Worm (Caenorhabditis elegans): ENCODE results near the gene Y41D4A.3.

Y41D4A.3 gene

ce11 chrIV:1745453-1746051, 8.0 kb upstream of the Y41D4A.3 start, which contains the start of the genes Y41D4A.6 and Y41D4A.4 (continued):
- no peak for TF ChIP-seq ama-1 (optimal IDR thresholded peaks at IDR 0.05)
- peak in 2 of 6 experiments; percentile 32 to 52 for TF ChIP-seq elt-3 (tag; optimal IDR thresholded peaks at IDR 0.05)
- TF ChIP-seq ceh-88 (GFP tag; IDR thresholded peaks at IDR 0.05) = peak; percentile 73; the same call in 1 of the 2 replicates
- peak; percentile 45 for TF ChIP-seq Y116A8C.19 (tag; optimal IDR thresholded peaks at IDR 0.05; ENCODE audit: borderline replicate concordance)
- TF ChIP-seq ceh-8 (GFP tag; optimal IDR thresholded peaks at IDR 0.05) = no peak
- no peak for TF ChIP-seq pqm-1 (tag; optimal IDR thresholded peaks at IDR 0.05)
- TF ChIP-seq sup-37 (GFP tag; optimal IDR thresholded peaks at IDR 0.05) = no peak
- peak; percentile 91 for TF ChIP-seq nhr-47 (tag; optimal IDR thresholded peaks at IDR 0.05)
- peak; percentile 90 for TF ChIP-seq xbp-1 (tag; optimal IDR thresholded peaks at IDR 0.05)
- peak; percentile 73 to 87 (median 85) for TF ChIP-seq ceh-82 (tag; optimal IDR thresholded peaks at IDR 0.05)
- no peak for TF ChIP-seq ztf-4 (tag; optimal IDR thresholded peaks at IDR 0.05)
- TF ChIP-seq sox-4 (tag; optimal IDR thresholded peaks at IDR 0.05) = peak; percentile 78
- peak; percentile 92 for TF ChIP-seq lin-14 (GFP tag; optimal IDR thresholded peaks at IDR 0.05)
- peak; percentile 85 for TF ChIP-seq lin-13 (GFP tag; optimal IDR thresholded peaks at IDR 0.05)
- TF ChIP-seq sptf-1 (tag; optimal IDR thresholded peaks at IDR 0.05) = no peak
- TF ChIP-seq nhr-90 (tag; optimal IDR thresholded peaks at IDR 0.05; ENCODE audit: poor library complexity) = peak; percentile 87
- no peak for TF ChIP-seq efl-3 (GFP tag; optimal IDR thresholded peaks at IDR 0.05)
- peak; percentile 71 to 78 (median 75) for TF ChIP-seq dpl-1 (GFP tag; optimal IDR thresholded peaks at IDR 0.05)
- TF ChIP-seq lsy-2 (tag; optimal IDR thresholded peaks at IDR 0.05) = peak; percentile 71 to 86
- TF ChIP-seq fkh-10 (GFP tag; optimal IDR thresholded peaks at IDR 0.05) = peak; percentile 37
- TF ChIP-seq skn-1 (tag; optimal IDR thresholded peaks at IDR 0.05) = peak; percentile 70
- TF ChIP-seq nhr-85 (tag) = peak; percentile 88
- TF ChIP-seq F16B12.6 (tag; optimal IDR thresholded peaks at IDR 0.05) = no peak
- TF ChIP-seq hpl-2 (GFP tag; optimal IDR thresholded peaks at IDR 0.05) = peak; percentile 46
- TF ChIP-seq ets-5 (GFP tag; IDR thresholded peaks at IDR 0.05) = no peak
- TF ChIP-seq fkh-4 (tag; optimal IDR thresholded peaks at IDR 0.05; ENCODE audit: borderline replicate concordance) = peak; percentile 61
- TF ChIP-seq rnt-1 (tag; optimal IDR thresholded peaks at IDR 0.05) = peak; percentile 95
- TF ChIP-seq nhr-20 (tag; optimal IDR thresholded peaks at IDR 0.05) = peak; percentile 88
- TF ChIP-seq snu-23 (GFP tag; optimal IDR thresholded peaks at IDR 0.05) = peak; percentile 94
- peak; percentile 78 for TF ChIP-seq fos-1 (tag; optimal IDR thresholded peaks at IDR 0.05)
- TF ChIP-seq egl-13 (tag; optimal IDR thresholded peaks at IDR 0.05) = peak; percentile 75
- TF ChIP-seq unc-130 (tag; optimal IDR thresholded peaks at IDR 0.05) = peak; percentile 84
- peak; percentile 90 for TF ChIP-seq vab-15 (tag; optimal IDR thresholded peaks at IDR 0.05)
- TF ChIP-seq nhr-237 (tag; optimal IDR thresholded peaks at IDR 0.05) = peak; percentile 65
- no peak for TF ChIP-seq hlh-4 (tag; optimal IDR thresholded peaks at IDR 0.05)
- peak; percentile 88 for TF ChIP-seq tbx-2 (tag; optimal IDR thresholded peaks at IDR 0.05)
- no peak for TF ChIP-seq alr-1 (tag; optimal IDR thresholded peaks at IDR 0.05; ENCODE audit: borderline replicate concordance)
- TF ChIP-seq nhr-11 (tag; optimal IDR thresholded peaks at IDR 0.05) = no peak
- TF ChIP-seq unc-62 (GFP tag; optimal IDR thresholded peaks at IDR 0.05) = no peak
- peak; percentile 64 for TF ChIP-seq C04F5.9 (tag; optimal IDR thresholded peaks at IDR 0.05)
- TF ChIP-seq blmp-1 (tag; optimal IDR thresholded peaks at IDR 0.05) = peak; percentile 9
- peak; percentile 94 for TF ChIP-seq nhr-71 (tag; optimal IDR thresholded peaks at IDR 0.05)
- TF ChIP-seq aha-1 (tag; optimal IDR thresholded peaks at IDR 0.05) = no peak
- TF ChIP-seq ces-1 (GFP tag; optimal IDR thresholded peaks at IDR 0.05) = no peak
- peak; percentile 83 for TF ChIP-seq unc-98 (GFP tag; IDR thresholded peaks at IDR 0.05)
- TF ChIP-seq nhr-77 (tag; optimal IDR thresholded peaks at IDR 0.05) = peak; percentile 76

Measured in whole organism, L1 larva.